Worm (Caenorhabditis elegans) whole organism, mixed stage, embryonic: Measurements from ENCODE around the gene ghi-1.

Experiments used
- M03D4.4 ChIP-seq: sonication (generic microtip); optimal IDR thresholded peaks from 2 replicates; lab custom pipeline; 2017; ENCODE audit warnings: mild to moderate bottlenecking, missing genetic modification characterization, missing compliant biosample characterization
- bed-3 ChIP-seq: fragments of 200-800 bp; sonication (Bioruptor generic); optimal IDR thresholded peaks from 3 replicates; lab custom pipeline; 2018; ENCODE audit warnings: mild to moderate bottlenecking, missing genetic modification characterization, moderate library complexity, missing compliant biosample characterization
- blmp-1 ChIP-seq: fragments of 150-350 bp; optimal IDR thresholded peaks from 2 replicates; lab custom pipeline; 2014; ENCODE audit warnings: missing biosample characterization, missing genetic modification characterization
- elt-3 ChIP-seq: fragments of 150-350 bp; optimal IDR thresholded peaks from 2 replicates; lab custom pipeline; 2014; ENCODE audit warnings: missing biosample characterization, missing genetic modification characterization
- lin-32 ChIP-seq: fragments of 200-800 bp; sonication (Bioruptor generic); optimal IDR thresholded peaks from 2 replicates; lab custom pipeline; 2018; ENCODE audit warnings: mild to moderate bottlenecking, missing genetic modification characterization, missing compliant biosample characterization
- mep-1 ChIP-seq: fragments of 150-350 bp; optimal IDR thresholded peaks from 2 replicates; lab custom pipeline; 2017; ENCODE audit warnings: missing biosample characterization, missing genetic modification reagents, missing genetic modification characterization, inconsistent platforms
- nhr-12 ChIP-seq: fragments of 150-350 bp; optimal IDR thresholded peaks from 2 replicates; lab custom pipeline; 2014; ENCODE audit warnings: missing biosample characterization, missing genetic modification characterization
- nhr-237 ChIP-seq: fragments of 150-350 bp; optimal IDR thresholded peaks from 2 replicates; lab custom pipeline; 2014; ENCODE audit warnings: missing biosample characterization, missing genetic modification characterization
- nhr-28 ChIP-seq: fragments of 150-350 bp; optimal IDR thresholded peaks from 2 replicates; lab custom pipeline; 2014; ENCODE audit warnings: missing biosample characterization, missing genetic modification characterization
- pha-4 ChIP-seq: fragments of 150-350 bp; optimal IDR thresholded peaks from 2 replicates; lab custom pipeline; 2018; ENCODE audit warnings: missing biosample characterization, missing genetic modification reagents, missing genetic modification characterization
- snpc-4 ChIP-seq: fragments of 150-350 bp; optimal IDR thresholded peaks from 2 replicates; lab custom pipeline; 2014; ENCODE audit warnings: missing biosample characterization, missing genetic modification characterization
- unc-62 ChIP-seq: fragments of 150-350 bp; optimal IDR thresholded peaks from 2 replicates; lab custom pipeline; 2014; ENCODE audit warnings: missing biosample characterization, missing genetic modification reagents, missing genetic modification characterization
- ztf-11 ChIP-seq: fragments of 150-350 bp; optimal IDR thresholded peaks from 2 replicates; lab custom pipeline; 2014; ENCODE audit warnings: missing biosample characterization, missing genetic modification characterization

DNA sequence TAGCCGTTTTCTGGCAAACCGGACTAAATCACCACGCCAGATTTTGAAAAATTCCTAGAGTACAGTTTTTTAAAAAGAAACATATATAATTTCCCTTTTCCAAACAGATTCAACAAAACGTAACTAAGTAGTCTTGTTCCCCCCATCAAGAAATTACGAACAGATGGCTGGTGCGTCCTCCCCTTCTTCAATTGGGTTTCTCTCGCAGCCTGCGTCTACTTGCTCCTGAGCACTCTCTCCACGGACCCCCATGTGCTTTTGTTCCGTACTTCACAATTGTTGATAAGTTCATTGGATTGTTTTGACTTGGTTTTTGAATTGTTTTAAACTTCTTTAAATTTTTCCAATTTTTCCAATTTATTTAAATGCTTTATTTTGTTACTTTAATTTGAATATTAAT is 41.5 kb downstream of the ghi-1 start:
- no peak for TF ChIP-seq snpc-4 (tag; lab: Kevin White, UChicago)
- TF ChIP-seq lin-32 (GFP tag; lab: Kevin White, UChicago), result no peak
- no peak for TF ChIP-seq M03D4.4
- no peak for TF ChIP-seq unc-62 (GFP tag; lab: Kevin White, UChicago)
- no peak for TF ChIP-seq blmp-1 (tag; lab: Kevin White, UChicago)
- no peak for TF ChIP-seq nhr-12
- no peak for TF ChIP-seq mep-1 (tag; lab: Kevin White, UChicago)
- TF ChIP-seq ztf-11 (tag; lab: Kevin White, UChicago), result no peak
- TF ChIP-seq bed-3 (GFP tag; lab: Kevin White, UChicago), result no peak
- no peak for TF ChIP-seq elt-3 (tag; lab: Kevin White, UChicago)
- TF ChIP-seq pha-4, result no peak
- no peak for TF ChIP-seq nhr-237
- TF ChIP-seq nhr-28 (tag; lab: Kevin White, UChicago), result no peak
